Fruit fly (Drosophila melanogaster) whole organism, embryonic: ENCODE measurements around the gene Tis11.

Experiments
- Ada2b ChIP-seq: fragments of 200-800 bp; sonication (Bioruptor generic); IDR thresholded peaks from 2 replicates; pipeline ENCODE4 v1.3.6; 2022; ENCODE audit warnings: missing biosample characterization, missing genetic modification characterization
- Atf-2 ChIP-seq: fragments of 200-800 bp; sonication (Bioruptor generic); optimal IDR thresholded peaks from 2 replicates; lab custom pipeline; 2016; ENCODE audit warnings: missing biosample characterization, missing genetic modification characterization
- CG10366 ChIP-seq: fragments of 200-800 bp; sonication (Bioruptor generic); IDR thresholded peaks from 2 replicates; pipeline ENCODE4 v1.3.6; 2022; ENCODE audit warnings: missing biosample characterization, missing genetic modification characterization
- CG10462 ChIP-seq: fragments of 200-800 bp; sonication (Bioruptor generic); optimal IDR thresholded peaks from 2 replicates; lab custom pipeline; 2016; ENCODE audit warnings: missing biosample characterization, missing genetic modification characterization
- CG11696 ChIP-seq: fragments of 200-800 bp; sonication (Bioruptor generic); IDR thresholded peaks from 2 replicates; pipeline ENCODE4 v1.3.6; 2022; ENCODE audit warnings: missing biosample characterization, missing genetic modification characterization
- CG12104 ChIP-seq: fragments of 200-800 bp; sonication (Bioruptor generic); optimal IDR thresholded peaks from 3 replicates; lab custom pipeline; 2016; ENCODE audit warnings: missing biosample characterization, missing genetic modification characterization
- CG1233 ChIP-seq: fragments of 200-800 bp; sonication (Bioruptor generic); optimal IDR thresholded peaks from 4 replicates; lab custom pipeline; 2018; ENCODE audit warnings: missing biosample characterization, mild to moderate bottlenecking, missing genetic modification characterization
- CG12744 ChIP-seq: fragments of 200-800 bp; sonication (Bioruptor generic); optimal IDR thresholded peaks from 2 replicates; lab custom pipeline; 2016; ENCODE audit warnings: missing biosample characterization, missing genetic modification characterization
- CG13296 ChIP-seq: fragments of 200-800 bp; sonication (Bioruptor generic); optimal IDR thresholded peaks from 3 replicates; lab custom pipeline; 2018; ENCODE audit warnings: missing biosample characterization, mild to moderate bottlenecking, missing genetic modification characterization
- CG2120 ChIP-seq: fragments of 200-800 bp; sonication (Bioruptor generic); optimal IDR thresholded peaks from 3 replicates; lab custom pipeline; 2016; ENCODE audit warnings: missing biosample characterization, missing genetic modification characterization
- CG2712 ChIP-seq: fragments of 200-800 bp; optimal IDR thresholded peaks from 3 replicates; lab custom pipeline; 2019; ENCODE audit warnings: missing biosample characterization, mild to moderate bottlenecking, missing genetic modification characterization, moderate library complexity
- CG31224 ChIP-seq: fragments of 200-800 bp; sonication (Bioruptor generic); IDR thresholded peaks from 2 replicates; pipeline ENCODE4 v1.3.6; 2022; ENCODE audit warnings: missing biosample characterization, missing genetic modification characterization
- CG32767 ChIP-seq: fragments of 200-800 bp; sonication (Bioruptor generic); IDR thresholded peaks from 2 replicates; pipeline ENCODE4 v1.3.6; 2022; ENCODE audit warnings: missing biosample characterization, missing genetic modification characterization
- CG42726 ChIP-seq: fragments of 200-800 bp; sonication (Bioruptor generic); IDR thresholded peaks from 2 replicates; pipeline ENCODE4 v1.3.6; 2022; ENCODE audit warnings: missing biosample characterization, missing genetic modification characterization; ENCODE audit not compliant: partially characterized antibody
- CG4730 ChIP-seq: fragments of 200-800 bp; sonication (Bioruptor generic); IDR thresholded peaks from 2 replicates; pipeline ENCODE4 v1.3.6; 2022; ENCODE audit warnings: missing biosample characterization, missing genetic modification characterization
- CG5180 ChIP-seq: fragments of 200-800 bp; sonication (Bioruptor generic); optimal IDR thresholded peaks from 3 replicates; lab custom pipeline; 2017; ENCODE audit warnings: missing biosample characterization, missing genetic modification characterization, mild to moderate bottlenecking, moderate library complexity, missing genetic modification reagents
- CG9609 ChIP-seq: fragments of 200-800 bp; sonication (Bioruptor generic); optimal IDR thresholded peaks from 3 replicates; lab custom pipeline; 2016; ENCODE audit warnings: missing biosample characterization, missing genetic modification characterization
- Camta ChIP-seq: fragments of 200-800 bp; sonication (Bioruptor generic); optimal IDR thresholded peaks from 2 replicates; lab custom pipeline; 2016; ENCODE audit warnings: missing biosample characterization, missing genetic modification characterization
- Dbx ChIP-seq: fragments of 200-800 bp; sonication (Bioruptor generic); IDR thresholded peaks from 3 replicates; pipeline ENCODE4 v1.3.6; 2022; ENCODE audit warnings: missing biosample characterization, missing genetic modification characterization
- Elba2 ChIP-seq: fragments of 200-800 bp; sonication (Bioruptor generic); optimal IDR thresholded peaks from 3 replicates; lab custom pipeline; 2016; ENCODE audit warnings: missing biosample characterization, missing genetic modification characterization
- GATAe ChIP-seq: fragments of 200-800 bp; sonication (Bioruptor generic); conservative IDR thresholded peaks from 2 replicates; pipeline ENCODE4 v1.3.6; 2022; ENCODE audit warnings: missing biosample characterization, missing genetic modification characterization
- Hand ChIP-seq: fragments of 200-800 bp; sonication (Bioruptor generic); optimal IDR thresholded peaks from 2 replicates; lab custom pipeline; 2017; ENCODE audit warnings: mild to moderate bottlenecking, missing biosample characterization, missing genetic modification reagents, missing genetic modification characterization
- Hr3 ChIP-seq: fragments of 200-800 bp; sonication (Bioruptor generic); optimal IDR thresholded peaks from 3 replicates; lab custom pipeline; 2016; ENCODE audit warnings: missing biosample characterization, missing genetic modification characterization
- MTF-1 ChIP-seq: fragments of 200-800 bp; sonication (Bioruptor generic); optimal IDR thresholded peaks from 2 replicates; lab custom pipeline; 2018; ENCODE audit warnings: missing biosample characterization, mild to moderate bottlenecking, missing genetic modification characterization, borderline replicate concordance
- Sin3A ChIP-seq: fragments of >200 bp; optimal IDR thresholded peaks from 2 replicates; lab custom pipeline; 2018
- Six4 ChIP-seq: fragments of 200-800 bp; sonication (Bioruptor generic); optimal IDR thresholded peaks from 2 replicates; lab custom pipeline; 2016; ENCODE audit warnings: missing biosample characterization, missing genetic modification characterization
- Xrp1 ChIP-seq: fragments of 200-800 bp; sonication (Bioruptor generic); IDR thresholded peaks from 2 replicates; pipeline ENCODE4 v1.3.6; 2022; ENCODE audit warnings: missing biosample characterization, missing genetic modification characterization
- YL-1 ChIP-seq: fragments of 200-800 bp; sonication (Bioruptor generic); optimal IDR thresholded peaks from 3 replicates; lab custom pipeline; 2017; ENCODE audit warnings: missing biosample characterization, mild to moderate bottlenecking, missing genetic modification characterization
- cg ChIP-seq: fragments of 200-800 bp; sonication (Bioruptor generic); optimal IDR thresholded peaks from 3 replicates; lab custom pipeline; 2019; ENCODE audit warnings: missing biosample characterization, mild to moderate bottlenecking, missing genetic modification characterization, moderate library complexity
- chn ChIP-seq: fragments of 200-800 bp; sonication (Bioruptor generic); optimal IDR thresholded peaks from 2 replicates; lab custom pipeline; 2016; ENCODE audit warnings: missing biosample characterization, missing genetic modification characterization
- da ChIP-seq: fragments of 200-800 bp; sonication (Bioruptor generic); optimal IDR thresholded peaks from 2 replicates; lab custom pipeline; 2016; ENCODE audit warnings: missing biosample characterization, missing genetic modification characterization
- dan ChIP-seq: fragments of 200-800 bp; sonication (Bioruptor generic); IDR thresholded peaks from 2 replicates; pipeline ENCODE4 v1.3.6; 2022; ENCODE audit warnings: missing biosample characterization, missing genetic modification characterization
- danr ChIP-seq: fragments of 200-800 bp; sonication (Bioruptor generic); IDR thresholded peaks from 2 replicates; pipeline ENCODE4 v1.3.6; 2022; ENCODE audit warnings: missing biosample characterization, missing genetic modification characterization
- disco-r ChIP-seq: fragments of 200-800 bp; sonication (Bioruptor generic); optimal IDR thresholded peaks from 2 replicates; lab custom pipeline; 2016; ENCODE audit warnings: missing biosample characterization, missing genetic modification characterization
- fd102C ChIP-seq: fragments of 200-800 bp; sonication (Bioruptor generic); optimal IDR thresholded peaks from 2 replicates; lab custom pipeline; 2018; ENCODE audit warnings: missing biosample characterization, mild to moderate bottlenecking, missing genetic modification characterization, moderate library complexity
- fu2 ChIP-seq: fragments of 200-800 bp; sonication (Bioruptor generic); optimal IDR thresholded peaks from 2 replicates; lab custom pipeline; 2016; ENCODE audit warnings: missing biosample characterization, missing genetic modification characterization
- insv ChIP-seq, 2 experiments: fragments of 200-800 bp; sonication (Bioruptor generic); optimal IDR thresholded peaks; 3 replicates each; lab custom pipeline; 2016 to 2018; ENCODE audit warnings: missing biosample characterization in 2 of 2, missing genetic modification characterization in 2 of 2
- knrl ChIP-seq: fragments of 200-800 bp; sonication (Bioruptor generic); IDR thresholded peaks from 3 replicates; pipeline ENCODE4 v1.3.6; 2022; ENCODE audit warnings: missing biosample characterization, missing genetic modification characterization; ENCODE audit not compliant: partially characterized antibody
- pan ChIP-seq, 4 experiments: fragments of >200 bp in 3 of 4; fragments of 200-800 bp in 1 of 4; sonication (Bioruptor generic) in 1 of 4; optimal IDR thresholded peaks in 3 of 4; IDR thresholded peaks in 1 of 4; 2 replicates each; pipeline versions ENCODE4 v1.3.6 to Lab custom; 2017 to 2022; ENCODE audit warnings: missing biosample characterization in 2 of 4, missing genetic modification characterization in 2 of 4, mixed read lengths in 1 of 4
- pum ChIP-seq: fragments of 200-800 bp; sonication (Bioruptor generic); optimal IDR thresholded peaks from 2 replicates; lab custom pipeline; 2016; ENCODE audit warnings: missing biosample characterization, missing genetic modification characterization
- row ChIP-seq: fragments of 200-800 bp; sonication (Bioruptor generic); IDR thresholded peaks from 3 replicates; pipeline ENCODE4 v1.3.6; 2022; ENCODE audit warnings: missing biosample characterization, missing genetic modification characterization
- run ChIP-seq: fragments of 200-800 bp; sonication (Bioruptor generic); optimal IDR thresholded peaks from 3 replicates; lab custom pipeline; 2018; ENCODE audit warnings: missing biosample characterization, mild to moderate bottlenecking, missing genetic modification characterization
- slbo ChIP-seq: fragments of 200-800 bp; sonication (Bioruptor generic); IDR thresholded peaks from 2 replicates; pipeline ENCODE4 v1.3.6; 2022; ENCODE audit warnings: missing biosample characterization, missing genetic modification characterization
- sna ChIP-seq: fragments of 200-800 bp; sonication (Bioruptor generic); IDR thresholded peaks from 2 replicates; pipeline ENCODE4 v1.3.6; 2022; ENCODE audit warnings: missing biosample characterization, missing genetic modification characterization; ENCODE audit not compliant: partially characterized antibody
- sr ChIP-seq: fragments of 200-800 bp; sonication (Bioruptor generic); IDR thresholded peaks from 3 replicates; pipeline ENCODE4 v1.3.6; 2022; ENCODE audit warnings: missing biosample characterization, missing genetic modification characterization
- ssp ChIP-seq: fragments of 200-800 bp; sonication (Bioruptor generic); IDR thresholded peaks from 2 replicates; pipeline ENCODE4 v1.3.6; 2022; ENCODE audit warnings: missing biosample characterization, missing genetic modification characterization
- tin ChIP-seq: fragments of 200-800 bp; sonication (Bioruptor generic); optimal IDR thresholded peaks from 3 replicates; lab custom pipeline; 2016; ENCODE audit warnings: missing biosample characterization, missing genetic modification characterization
- tll ChIP-seq, 2 experiments: fragments of 200-800 bp in 1 of 2; fragments of >200 bp in 1 of 2; sonication (Bioruptor generic) in 1 of 2; optimal IDR thresholded peaks; 2 replicates each; lab custom pipeline; 2017 to 2019; ENCODE audit warnings: missing biosample characterization in 2 of 2, missing genetic modification characterization in 2 of 2, mild to moderate bottlenecking in 1 of 2, moderate library complexity in 1 of 2
- trh ChIP-seq: fragments of 200-800 bp; sonication (Bioruptor generic); optimal IDR thresholded peaks from 2 replicates; lab custom pipeline; 2016; ENCODE audit warnings: missing biosample characterization, missing genetic modification characterization
- vnd ChIP-seq: fragments of 200-800 bp; sonication (Bioruptor generic); IDR thresholded peaks from 3 replicates; pipeline ENCODE4 v1.3.6; 2022; ENCODE audit warnings: missing biosample characterization, missing genetic modification characterization; ENCODE audit not compliant: partially characterized antibody
- zf30C ChIP-seq: fragments of 200-800 bp; sonication (Bioruptor generic); optimal IDR thresholded peaks from 3 replicates; lab custom pipeline; 2018; ENCODE audit warnings: missing biosample characterization, mild to moderate bottlenecking, missing genetic modification characterization

Tis11 gene

dm6 chrX:12653574-12653973, 5.6 kb upstream of the Tis11 start, which contains the start of gene CkIalpha (continued):
- TF ChIP-seq Hand (GFP tag; lab: Kevin White, UChicago) (no peak), CG4730 (GFP tag; lab: Robert Waterston, UW) (no peak), CG1233 (GFP tag; lab: Kevin White, UChicago) (no peak), CG2712 (peak; percentile 47), Camta (GFP tag; lab: Kevin White, UChicago) (no peak), CG2120 (GFP tag; lab: Kevin White, UChicago) (peak; percentile 85), ssp (GFP tag; lab: Robert Waterston, UW) (no peak; the same call in 1 of the 2 replicates), CG42726 (peak; percentile 99), run (tag; lab: Kevin White, UChicago) (no peak), sr (GFP tag; lab: Robert Waterston, UW) (no peak), Xrp1 (GFP tag; lab: Robert Waterston, UW) (peak; percentile 49), sna (GFP tag; lab: Robert Waterston, UW) (peak; percentile 98), Sin3A (peak; percentile 64), chn (GFP tag; lab: Kevin White, UChicago) (peak; percentile 50), knrl (GFP tag; lab: Robert Waterston, UW) (peak; percentile 98), tin (GFP tag; lab: Kevin White, UChicago) (peak; percentile 52), fu2 (GFP tag; lab: Kevin White, UChicago) (peak; percentile 57), pum (GFP tag; lab: Kevin White, UChicago) (peak; percentile 50), CG32767 (GFP tag; lab: Robert Waterston, UW) (no peak; the same call in 1 of the 2 replicates), tll (GFP tag; optimal IDR thresholded peaks at IDR 0.05; lab: Kevin White, UChicago) (peak in 1 of 2 experiments; percentile 96), trh (no peak), da (GFP tag; lab: Kevin White, UChicago) (no peak), Hr3 (GFP tag; lab: Kevin White, UChicago) (peak; percentile 44), disco-r (GFP tag; lab: Kevin White, UChicago) (peak; percentile 16), YL-1 (GFP tag; lab: Kevin White, UChicago) (peak; percentile 45), CG12104 (GFP tag; lab: Kevin White, UChicago) (no peak), MTF-1 (GFP tag; lab: Kevin White, UChicago) (no peak), cg (GFP tag; lab: Kevin White, UChicago) (no peak), Ada2b (GFP tag; lab: Robert Waterston, UW) (no peak), Atf-2 (peak; percentile 17), pan (optimal IDR thresholded peaks at IDR 0.05; lab: Kevin White, UChicago) (no peak), pan (GFP tag; optimal IDR thresholded peaks at IDR 0.05 in 1 of 2, IDR thresholded peaks at IDR 0.05 in 1 of 2) (peak in 1 of 2 experiments; percentile 16), CG31224 (GFP tag; lab: Robert Waterston, UW) (0 out of 2 replicates have a peak, but pooled peaks have one; percentile 10), CG10462 (GFP tag; lab: Kevin White, UChicago) (no peak), CG11696 (GFP tag; lab: Robert Waterston, UW) (no peak), zf30C (GFP tag; lab: Kevin White, UChicago) (peak; percentile 38), Six4 (GFP tag; lab: Kevin White, UChicago) (peak; percentile 36), slbo (peak; percentile 81), vnd (peak; percentile 97), CG13296 (GFP tag; lab: Kevin White, UChicago) (peak; percentile 20), Dbx (GFP tag; lab: Robert Waterston, UW) (peak; percentile 82; the same call in 2 of the 3 replicates), CG12744 (no peak), CG5180 (GFP tag; lab: Kevin White, UChicago) (no peak), dan (GFP tag; lab: Robert Waterston, UW) (no peak), GATAe (GFP tag; lab: Robert Waterston, UW) (no peak), CG10366 (0 out of 2 replicates have a peak, but pooled peaks have one; percentile 25), fd102C (no peak), row (peak; percentile 69), Elba2 (GFP tag; lab: Kevin White, UChicago) (peak; percentile 62), insv (GFP tag; optimal IDR thresholded peaks at IDR 0.05; lab: Kevin White, UChicago) (peak in 1 of 2 experiments; percentile 12), CG9609 (peak; percentile 64), danr (GFP tag; lab: Robert Waterston, UW) (no peak)
